Worm (Caenorhabditis elegans) whole organism, L2 larva: Measurements from ENCODE around the gene Y53C12A.7.

Source experiments
- F13H6.1 ChIP-seq: sonication (generic microtip); optimal IDR thresholded peaks from 2 replicates; lab custom pipeline; 2016; ENCODE audit warnings: missing genetic modification characterization, missing compliant biosample characterization
- ZK546.5 ChIP-seq: sonication (generic microtip); optimal IDR thresholded peaks from 2 replicates; lab custom pipeline; 2017; ENCODE audit warnings: missing biosample characterization, missing genetic modification characterization
- alr-1 ChIP-seq: fragments of 150-350 bp; optimal IDR thresholded peaks from 2 replicates; lab custom pipeline; 2014; ENCODE audit warnings: missing biosample characterization, missing genetic modification characterization
- dmd-4 ChIP-seq: sonication (generic microtip); optimal IDR thresholded peaks from 2 replicates; lab custom pipeline; 2017; ENCODE audit warnings: missing biosample characterization, missing genetic modification characterization
- egl-27 ChIP-seq: sonication (generic microtip); optimal IDR thresholded peaks from 3 replicates; lab custom pipeline; 2017; ENCODE audit warnings: missing biosample characterization, missing genetic modification reagents, missing genetic modification characterization
- lsy-2 ChIP-seq, 2 experiments: fragments of 150-350 bp in 1 of 2; sonication (generic microtip) in 1 of 2; optimal IDR thresholded peaks; 2 replicates each; lab custom pipeline; 2014 to 2017; ENCODE audit warnings: missing biosample characterization in 2 of 2, missing genetic modification characterization in 2 of 2
- nhr-11 ChIP-seq: fragments of 150-350 bp; optimal IDR thresholded peaks from 2 replicates; lab custom pipeline; 2014; ENCODE audit warnings: missing biosample characterization, missing genetic modification characterization
- nhr-129 ChIP-seq: fragments of 150-350 bp; optimal IDR thresholded peaks from 2 replicates; lab custom pipeline; 2014; ENCODE audit warnings: missing biosample characterization, missing genetic modification characterization
- snpc-4 ChIP-seq: fragments of 150-350 bp; optimal IDR thresholded peaks from 2 replicates; lab custom pipeline; 2014; ENCODE audit warnings: missing biosample characterization, missing genetic modification characterization
- unc-39 ChIP-seq: fragments of 150-350 bp; optimal IDR thresholded peaks from 2 replicates; lab custom pipeline; 2014; ENCODE audit warnings: missing biosample characterization, missing genetic modification characterization

ce11 chrII:9725056-9725455 is 24.7 kb downstream of the Y53C12A.7 start:
- no peak for TF ChIP-seq lsy-2 (tag; optimal IDR thresholded peaks at IDR 0.05; lab: Kevin White, UChicago)
- no peak for TF ChIP-seq egl-27 (tag; lab: Kevin White, UChicago)
- no peak for TF ChIP-seq snpc-4 (tag; lab: Kevin White, UChicago)
- TF ChIP-seq nhr-11: no peak
- no peak for TF ChIP-seq ZK546.5 (tag; lab: Kevin White, UChicago)
- TF ChIP-seq dmd-4 (tag; lab: Kevin White, UChicago): no peak
- no peak for TF ChIP-seq unc-39 (tag; lab: Kevin White, UChicago)
- no peak for TF ChIP-seq alr-1 (tag; lab: Kevin White, UChicago)
- TF ChIP-seq F13H6.1: no peak
- no peak for TF ChIP-seq nhr-129 (tag; lab: Kevin White, UChicago)
